Worm (Caenorhabditis elegans) whole organism, L4/young adult: Measurements from ENCODE around the gene F59E11.5.

ENCODE experiments used
- W03F9.2 ChIP-seq: fragments of 150-350 bp; optimal IDR thresholded peaks from 2 replicates; lab custom pipeline; 2014; ENCODE audit warnings: missing biosample characterization, missing genetic modification characterization
- dao-5 ChIP-seq: sonication (generic microtip); optimal IDR thresholded peaks from 2 replicates; lab custom pipeline; 2016; ENCODE audit warnings: missing genotype, missing genetic modification characterization, moderate library complexity, missing compliant biosample characterization
- him-1 ChIP-seq: sonication (generic microtip); optimal IDR thresholded peaks from 2 replicates; lab custom pipeline; 2016; ENCODE audit warnings: missing genotype, missing genetic modification reagents, missing genetic modification characterization, missing compliant biosample characterization

The F59E11.5 gene

ce11 chrV:8983604-8984003 is 11.3 kb upstream of the F59E11.5 start, which contains the start of gene str-86:
TSS of gene str-86 (minus strand) at chrV:8983704.
- no peak for TF ChIP-seq W03F9.2 (tag; lab: Kevin White, UChicago)
- no peak for TF ChIP-seq dao-5 (tag; lab: Kevin White, UChicago)
- no peak for TF ChIP-seq him-1 (tag; lab: Kevin White, UChicago)

ce11 chrV:8984783-8985182 is 10.1 kb upstream of the F59E11.5 start:
- TF ChIP-seq W03F9.2 (tag; lab: Kevin White, UChicago): no peak
- TF ChIP-seq him-1 (tag; lab: Kevin White, UChicago): no peak
- no peak for TF ChIP-seq dao-5 (tag; lab: Kevin White, UChicago)

- no peak for TF ChIP-seq him-1 (tag; lab: Kevin White, UChicago)
- no peak for TF ChIP-seq W03F9.2 (tag; lab: Kevin White, UChicago)
These were observed 9.2 kb upstream of the F59E11.5 start, which contains the start of gene str-85 for ce11 chrV:8985740-8986139. TSS of gene str-85 (minus strand) at chrV:8985840.

ce11 chrV:8988104-8988503 is 6.8 kb upstream of the F59E11.5 start, which contains the start of gene str-87:
TSS of gene str-87 (minus strand) at chrV:8988204.
- TF ChIP-seq him-1 (tag; lab: Kevin White, UChicago): no peak
- no peak for TF ChIP-seq dao-5 (tag; lab: Kevin White, UChicago)
- TF ChIP-seq W03F9.2 (tag; lab: Kevin White, UChicago): no peak

- TF ChIP-seq him-1 (tag; lab: Kevin White, UChicago) (no peak), W03F9.2 (tag; lab: Kevin White, UChicago) (no peak), dao-5 (tag; lab: Kevin White, UChicago) (no peak)
These were observed 4.7 kb upstream of the F59E11.5 start, which contains the start of gene F59E11.7 for ce11 chrV:8990194-8990649. TSS of gene F59E11.7 (plus strand) at chrV:8990244.

ce11 chrV:8991679-8992078 is 3.2 kb upstream of the F59E11.5 start, which contains the start of gene F59E11.6:
TSS of gene F59E11.6 (plus strand) at chrV:8991789.
- TF ChIP-seq dao-5 (tag; lab: Kevin White, UChicago) (no peak), him-1 (tag; lab: Kevin White, UChicago) (no peak), W03F9.2 (tag; lab: Kevin White, UChicago) (no peak)

ce11 chrV:8994272-8994671 is 629 bp upstream of the F59E11.5 start:
- no peak for TF ChIP-seq W03F9.2 (tag; lab: Kevin White, UChicago)
- no peak for TF ChIP-seq him-1 (tag; lab: Kevin White, UChicago)
- no peak for TF ChIP-seq dao-5 (tag; lab: Kevin White, UChicago)

ce11 chrV:9001175-9001574 is 6.3 kb downstream of the F59E11.5 start, which contains the start of gene F59E11.2:
TSS of gene F59E11.2 (plus strand) at chrV:9001475.
- TF ChIP-seq him-1 (tag; lab: Kevin White, UChicago): no peak
- no peak for TF ChIP-seq dao-5 (tag; lab: Kevin White, UChicago)
- no peak for TF ChIP-seq W03F9.2 (tag; lab: Kevin White, UChicago)

- TF ChIP-seq him-1 (tag; lab: Kevin White, UChicago) (no peak), dao-5 (tag; lab: Kevin White, UChicago) (no peak), W03F9.2 (tag; lab: Kevin White, UChicago) (no peak)
These were observed 8.4 kb downstream of the F59E11.5 start, which contains the start of gene srx-1 for ce11 chrV:9003291-9003690. TSS of gene srx-1 (plus strand) at chrV:9003672.

ce11 chrV:9005243-9005642 is 10.3 kb downstream of the F59E11.5 start, which contains the start of gene srx-3:
TSS of gene srx-3 (plus strand) at chrV:9005543.
- no peak for TF ChIP-seq W03F9.2 (tag; lab: Kevin White, UChicago)
- TF ChIP-seq him-1 (tag; lab: Kevin White, UChicago): no peak
- no peak for TF ChIP-seq dao-5 (tag; lab: Kevin White, UChicago)

- TF ChIP-seq dao-5 (tag; lab: Kevin White, UChicago) (no peak), him-1 (tag; lab: Kevin White, UChicago) (no peak), W03F9.2 (tag; lab: Kevin White, UChicago) (no peak)
These were observed 14.3 kb downstream of the F59E11.5 start, which contains the start of gene srx-2 for ce11 chrV:9009175-9009574. TSS of gene srx-2 (plus strand) at chrV:9009475.

ce11 chrV:9013765-9014164 is 18.9 kb downstream of the F59E11.5 start, which contains the start of gene srh-201:
TSS of gene srh-201 (minus strand) at chrV:9013865.
- no peak for TF ChIP-seq him-1 (tag; lab: Kevin White, UChicago)
- TF ChIP-seq dao-5 (tag; lab: Kevin White, UChicago): no peak
- no peak for TF ChIP-seq W03F9.2 (tag; lab: Kevin White, UChicago)

- TF ChIP-seq him-1 (tag; lab: Kevin White, UChicago): no peak
- no peak for TF ChIP-seq W03F9.2 (tag; lab: Kevin White, UChicago)
- no peak for TF ChIP-seq dao-5 (tag; lab: Kevin White, UChicago)
These were observed 20.6 kb downstream of the F59E11.5 start, which contains the start of gene srt-18 for ce11 chrV:9015540-9015939. TSS of gene srt-18 (minus strand) at chrV:9015640.

- TF ChIP-seq W03F9.2 (tag; lab: Kevin White, UChicago) (no peak), him-1 (tag; lab: Kevin White, UChicago) (no peak), dao-5 (tag; lab: Kevin White, UChicago) (no peak)
These were observed 21.6 kb downstream of the F59E11.5 start, which contains the start of gene oac-40 for ce11 chrV:9016479-9016878. TSS of gene oac-40 (plus strand) at chrV:9016779.
